Fruit fly (Drosophila melanogaster): Measurements from ENCODE around the gene CG34175.

CG34175 gene

DNA sequence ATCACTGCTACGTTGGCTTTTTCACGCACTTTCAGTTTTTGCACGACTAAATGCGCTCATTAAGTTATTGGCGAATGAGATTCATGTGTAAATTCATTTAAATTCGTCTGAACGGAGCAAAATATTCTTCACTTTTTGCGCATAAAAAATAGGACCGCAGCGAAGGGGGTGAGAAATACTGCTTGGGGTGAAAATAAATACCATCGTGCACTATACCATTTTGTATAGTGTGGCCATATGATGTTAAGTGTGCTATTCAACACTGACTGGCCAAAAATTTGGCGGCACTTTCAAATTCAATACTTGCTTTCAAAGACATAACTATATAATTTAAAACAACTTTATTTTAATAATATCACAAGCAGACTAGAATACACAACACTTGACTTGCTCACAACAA lies 24.6 kb upstream of the CG34175 start, which contains the start of gene GramD1B (continued):
- TF ChIP-seq CG11560 (tag; IDR thresholded peaks at IDR 0.05) = no peak
- TF ChIP-seq HmgD (GFP tag; optimal IDR thresholded peaks at IDR 0.05) = peak; percentile 13
- no peak for TF ChIP-seq C15 (GFP tag; IDR thresholded peaks at IDR 0.05)
- no peak for TF ChIP-seq CG4282 (GFP tag; optimal IDR thresholded peaks at IDR 0.05)
- TF ChIP-seq stc (GFP tag; IDR thresholded peaks at IDR 0.05) = no peak
- peak in 1 of 3 experiments; percentile 10 for TF ChIP-seq Stat92E (GFP tag; optimal IDR thresholded peaks at IDR 0.05)
- TF ChIP-seq CG18476 (GFP tag; optimal IDR thresholded peaks at IDR 0.05) = no peak
- TF ChIP-seq ato (GFP tag; IDR thresholded peaks at IDR 0.05; ENCODE audit: partially characterized antibody) = peak; percentile 14; the same call in 1 of the 2 replicates
- TF ChIP-seq CG18764 (GFP tag; optimal IDR thresholded peaks at IDR 0.05) = no peak
- TF ChIP-seq nerfin-2 (GFP tag; IDR thresholded peaks at IDR 0.05; ENCODE audit: partially characterized antibody) = no peak
- TF ChIP-seq ATbp (GFP tag; optimal IDR thresholded peaks at IDR 0.05) = no peak
- TF ChIP-seq Abd-B (GFP tag; optimal IDR thresholded peaks at IDR 0.05) = no peak
- peak; percentile 26 for TF ChIP-seq CG12391 (tag; optimal IDR thresholded peaks at IDR 0.05)
- no peak for TF ChIP-seq H15 (GFP tag; IDR thresholded peaks at IDR 0.05)
- TF ChIP-seq dati (GFP tag; IDR thresholded peaks at IDR 0.05) = no peak
- peak; percentile 61 for TF ChIP-seq CG15514 (GFP tag; optimal IDR thresholded peaks at IDR 0.05)
- TF ChIP-seq B-H1 (GFP tag; IDR thresholded peaks at IDR 0.05) = no peak
- TF ChIP-seq psq (GFP tag; optimal IDR thresholded peaks at IDR 0.05) = no peak
- TF ChIP-seq CG8765 (GFP tag; IDR thresholded peaks at IDR 0.05) = no peak
- TF ChIP-seq grau (tag; optimal IDR thresholded peaks at IDR 0.05) = peak; percentile 51
- TF ChIP-seq NC2α (GFP tag; optimal IDR thresholded peaks at IDR 0.05) = no peak
- TF ChIP-seq Med (GFP tag) = peak; percentile 83
- peak; percentile 38 for TF ChIP-seq Ets97D (GFP tag; optimal IDR thresholded peaks at IDR 0.05)
- no peak for TF ChIP-seq Hr39 (optimal IDR thresholded peaks at IDR 0.05)
- TF ChIP-seq luna (GFP tag; optimal IDR thresholded peaks at IDR 0.05) = no peak
- peak in 1 of 2 experiments; percentile 22 for TF ChIP-seq dpn (GFP tag; optimal IDR thresholded peaks at IDR 0.05)
- no peak for TF ChIP-seq CG6813 (GFP tag; optimal IDR thresholded peaks at IDR 0.05)
- TF ChIP-seq trem (tag; optimal IDR thresholded peaks at IDR 0.05) = peak; percentile 62
- TF ChIP-seq CG4707 (GFP tag; optimal IDR thresholded peaks at IDR 0.05) = no peak
- peak; percentile 12 for TF ChIP-seq CG9609 (GFP tag; optimal IDR thresholded peaks at IDR 0.05)
- TF ChIP-seq Xbp1 (GFP tag; optimal IDR thresholded peaks at IDR 0.05) = no peak
- no peak for TF ChIP-seq CG6254 (GFP tag; optimal IDR thresholded peaks at IDR 0.05)
- TF ChIP-seq NFAT (GFP tag; IDR thresholded peaks at IDR 0.05) = 0 out of 2 replicates have a peak, but pooled peaks have one; percentile 9
- TF ChIP-seq CG8944 (GFP tag; optimal IDR thresholded peaks at IDR 0.05) = no peak
- TF ChIP-seq bowl (GFP tag; IDR thresholded peaks at IDR 0.05) = no peak
- TF ChIP-seq wek (GFP tag; optimal IDR thresholded peaks at IDR 0.05) = no peak
- no peak for TF ChIP-seq klu (GFP tag; IDR thresholded peaks at IDR 0.05)
- TF ChIP-seq CG8924 (tag; optimal IDR thresholded peaks at IDR 0.05) = peak; percentile 51
- TF ChIP-seq YL-1 (GFP tag; optimal IDR thresholded peaks at IDR 0.05) = peak; percentile 57
- TF ChIP-seq CG34224 (GFP tag; IDR thresholded peaks at IDR 0.05; ENCODE audit: partially characterized antibody) = 0 out of 3 replicates have a peak, but pooled peaks have one; percentile 11
- no peak for TF ChIP-seq Six4 (GFP tag; optimal IDR thresholded peaks at IDR 0.05)
- TF ChIP-seq Ada2b (GFP tag; IDR thresholded peaks at IDR 0.05) = no peak
- TF ChIP-seq Adf1 (GFP tag; IDR thresholded peaks at IDR 0.05) = no peak
- TF ChIP-seq ci (GFP tag; IDR thresholded peaks at IDR 0.05) = 0 out of 3 replicates have a peak, but pooled peaks have one; percentile 36
- TF ChIP-seq Fer1 (GFP tag; optimal IDR thresholded peaks at IDR 0.05) = peak; percentile 51
- peak; percentile 10 for TF ChIP-seq CTCF (GFP tag; optimal IDR thresholded peaks at IDR 0.05)
- no peak for TF ChIP-seq CG3163 (GFP tag; optimal IDR thresholded peaks at IDR 0.05)
- no peak for TF ChIP-seq tll (GFP tag; optimal IDR thresholded peaks at IDR 0.05)
- no peak for TF ChIP-seq Mes4 (GFP tag; optimal IDR thresholded peaks at IDR 0.05)
- no peak for TF ChIP-seq CG7556 (GFP tag; optimal IDR thresholded peaks at IDR 0.05)
- TF ChIP-seq Side (GFP tag; optimal IDR thresholded peaks at IDR 0.05) = peak; percentile 6
- no peak for TF ChIP-seq CG10321 (GFP tag; IDR thresholded peaks at IDR 0.05)
